Fruit fly (Drosophila melanogaster) whole organism, embryonic: ENCODE data around the gene mio.

Source experiments
- B-H2 ChIP-seq: fragments of 200-800 bp; sonication (Bioruptor generic); optimal IDR thresholded peaks from 2 replicates; lab custom pipeline; 2018; ENCODE audit warnings: missing biosample characterization, mild to moderate bottlenecking, missing genetic modification characterization
- CG1024 ChIP-seq: fragments of 200-800 bp; sonication (Bioruptor generic); IDR thresholded peaks from 2 replicates; pipeline ENCODE4 v1.3.6; 2022; ENCODE audit warnings: missing biosample characterization, missing genetic modification characterization
- CG10267 ChIP-seq: fragments of 200-800 bp; sonication (Bioruptor generic); optimal IDR thresholded peaks from 2 replicates; lab custom pipeline; 2018; ENCODE audit warnings: missing biosample characterization, mild to moderate bottlenecking, missing genetic modification characterization, moderate library complexity
- CG10462 ChIP-seq: fragments of 200-800 bp; sonication (Bioruptor generic); optimal IDR thresholded peaks from 2 replicates; lab custom pipeline; 2016; ENCODE audit warnings: missing biosample characterization, missing genetic modification characterization
- CG10959 ChIP-seq: fragments of 200-800 bp; sonication (Bioruptor generic); IDR thresholded peaks from 2 replicates; pipeline ENCODE4 v1.3.6; 2022; ENCODE audit warnings: missing biosample characterization, missing genetic modification characterization
- CG11093 ChIP-seq: fragments of 200-800 bp; sonication (Bioruptor generic); IDR thresholded peaks from 3 replicates; pipeline ENCODE4 v1.3.6; 2022; ENCODE audit warnings: missing biosample characterization, missing genetic modification characterization
- CG12071 ChIP-seq: fragments of 200-800 bp; sonication (Bioruptor generic); optimal IDR thresholded peaks from 3 replicates; lab custom pipeline; 2018; ENCODE audit warnings: missing biosample characterization, mild to moderate bottlenecking, missing genetic modification characterization
- CG1233 ChIP-seq: fragments of 200-800 bp; sonication (Bioruptor generic); optimal IDR thresholded peaks from 4 replicates; lab custom pipeline; 2018; ENCODE audit warnings: missing biosample characterization, mild to moderate bottlenecking, missing genetic modification characterization
- CG15073 ChIP-seq: fragments of 200-800 bp; sonication (Bioruptor generic); optimal IDR thresholded peaks from 2 replicates; lab custom pipeline; 2016; ENCODE audit warnings: missing biosample characterization, missing genetic modification characterization
- CG15269 ChIP-seq: fragments of 200-800 bp; sonication (Bioruptor generic); optimal IDR thresholded peaks from 2 replicates; lab custom pipeline; 2018; ENCODE audit warnings: missing biosample characterization, mild to moderate bottlenecking, missing genetic modification characterization, moderate library complexity
- CG1529 ChIP-seq: fragments of 200-800 bp; sonication (Bioruptor generic); optimal IDR thresholded peaks from 3 replicates; lab custom pipeline; 2018; ENCODE audit warnings: missing biosample characterization, missing genetic modification characterization
- CG17361 ChIP-seq: fragments of 200-800 bp; sonication (Bioruptor generic); IDR thresholded peaks from 3 replicates; pipeline ENCODE4 v1.3.6; 2022; ENCODE audit warnings: missing biosample characterization, missing genetic modification characterization
- CG17802 ChIP-seq: fragments of 200-800 bp; sonication (Bioruptor generic); optimal IDR thresholded peaks from 2 replicates; lab custom pipeline; 2018; ENCODE audit warnings: missing biosample characterization, mild to moderate bottlenecking, missing genetic modification characterization, moderate library complexity
- CG31224 ChIP-seq: fragments of 200-800 bp; sonication (Bioruptor generic); IDR thresholded peaks from 2 replicates; pipeline ENCODE4 v1.3.6; 2022; ENCODE audit warnings: missing biosample characterization, missing genetic modification characterization
- CG4360 ChIP-seq: fragments of 200-800 bp; sonication (Bioruptor generic); IDR thresholded peaks from 2 replicates; pipeline ENCODE4 v1.3.6; 2022; ENCODE audit warnings: missing biosample characterization, missing genetic modification characterization
- CG6813 ChIP-seq: fragments of 200-800 bp; sonication (Bioruptor generic); optimal IDR thresholded peaks from 2 replicates; lab custom pipeline; 2017; ENCODE audit warnings: missing biosample characterization, missing genetic modification characterization, mild to moderate bottlenecking, moderate library complexity, missing genetic modification reagents
- CG7786 ChIP-seq: fragments of 200-800 bp; sonication (Bioruptor generic); optimal IDR thresholded peaks from 2 replicates; lab custom pipeline; 2016; ENCODE audit warnings: missing biosample characterization, missing genetic modification characterization
- CG8281 ChIP-seq: fragments of 200-800 bp; sonication (Bioruptor generic); optimal IDR thresholded peaks from 2 replicates; lab custom pipeline; 2018; ENCODE audit warnings: missing biosample characterization, mild to moderate bottlenecking, missing genetic modification characterization, moderate library complexity
- CrebB ChIP-seq: fragments of 200-800 bp; sonication (Bioruptor generic); optimal IDR thresholded peaks from 3 replicates; lab custom pipeline; 2018; ENCODE audit warnings: missing biosample characterization, mild to moderate bottlenecking, missing genetic modification characterization
- D19A ChIP-seq: fragments of 200-800 bp; optimal IDR thresholded peaks from 3 replicates; lab custom pipeline; 2019; ENCODE audit warnings: missing biosample characterization, mild to moderate bottlenecking, missing genetic modification characterization, moderate library complexity
- Doc2 ChIP-seq: fragments of 200-800 bp; sonication (Bioruptor generic); IDR thresholded peaks from 2 replicates; pipeline ENCODE4 v1.3.6; 2022; ENCODE audit warnings: missing biosample characterization, missing genetic modification characterization
- HHEX ChIP-seq: fragments of 200-800 bp; sonication (Bioruptor generic); optimal IDR thresholded peaks from 3 replicates; lab custom pipeline; 2017; ENCODE audit warnings: missing biosample characterization, mild to moderate bottlenecking, missing genetic modification characterization, missing genetic modification reagents
- HLH3B ChIP-seq: fragments of 200-800 bp; sonication (Bioruptor generic); IDR thresholded peaks from 2 replicates; pipeline ENCODE4 v1.3.6; 2022; ENCODE audit warnings: missing biosample characterization, missing genetic modification characterization
- Hey ChIP-seq: fragments of 200-800 bp; sonication (Bioruptor generic); optimal IDR thresholded peaks from 3 replicates; lab custom pipeline; 2018; ENCODE audit warnings: missing biosample characterization, mild to moderate bottlenecking, missing genetic modification characterization
- HmgD ChIP-seq: fragments of 200-800 bp; sonication (Bioruptor generic); optimal IDR thresholded peaks from 3 replicates; lab custom pipeline; 2016; ENCODE audit warnings: missing biosample characterization, missing genetic modification characterization
- Hr51 ChIP-seq, 2 experiments: fragments of 200-800 bp; sonication (Bioruptor generic); optimal IDR thresholded peaks; 2 replicates in 1 of 2; 3 replicates in 1 of 2; lab custom pipeline; 2016 to 2018; ENCODE audit warnings: missing biosample characterization in 2 of 2, missing genetic modification characterization in 2 of 2, mild to moderate bottlenecking in 1 of 2, moderate library complexity in 1 of 2
- Lim3 ChIP-seq: fragments of 200-800 bp; sonication (Bioruptor generic); IDR thresholded peaks from 2 replicates; pipeline ENCODE4 v1.3.6; 2022; ENCODE audit warnings: missing biosample characterization, missing genetic modification characterization
- Ptx1 ChIP-seq: fragments of 200-800 bp; sonication (Bioruptor generic); IDR thresholded peaks from 2 replicates; pipeline ENCODE4 v1.3.6; 2022; ENCODE audit warnings: missing biosample characterization, missing genetic modification characterization
- Side ChIP-seq: fragments of 200-800 bp; sonication (Bioruptor generic); optimal IDR thresholded peaks from 2 replicates; lab custom pipeline; 2016; ENCODE audit warnings: missing biosample characterization, missing genetic modification characterization
- Sox100B ChIP-seq: fragments of 200-800 bp; sonication (Bioruptor generic); optimal IDR thresholded peaks from 3 replicates; lab custom pipeline; 2018; ENCODE audit warnings: missing biosample characterization, mild to moderate bottlenecking, missing genetic modification characterization
- Sry-β ChIP-seq: fragments of 200-800 bp; sonication (Bioruptor generic); optimal IDR thresholded peaks from 2 replicates; lab custom pipeline; 2018; ENCODE audit warnings: missing biosample characterization, mild to moderate bottlenecking, missing genetic modification characterization, moderate library complexity
- YL-1 ChIP-seq: fragments of 200-800 bp; sonication (Bioruptor generic); optimal IDR thresholded peaks from 3 replicates; lab custom pipeline; 2017; ENCODE audit warnings: missing biosample characterization, mild to moderate bottlenecking, missing genetic modification characterization
- az2 ChIP-seq: fragments of 200-800 bp; sonication (Bioruptor generic); optimal IDR thresholded peaks from 3 replicates; lab custom pipeline; 2016; ENCODE audit warnings: missing biosample characterization, missing genetic modification characterization
- cad ChIP-seq: fragments of >200 bp; optimal IDR thresholded peaks from 2 replicates; lab custom pipeline; 2017; ENCODE audit warnings: missing biosample characterization, missing genetic modification characterization
- chn ChIP-seq: fragments of 200-800 bp; sonication (Bioruptor generic); optimal IDR thresholded peaks from 2 replicates; lab custom pipeline; 2016; ENCODE audit warnings: missing biosample characterization, missing genetic modification characterization
- danr ChIP-seq: fragments of 200-800 bp; sonication (Bioruptor generic); IDR thresholded peaks from 2 replicates; pipeline ENCODE4 v1.3.6; 2022; ENCODE audit warnings: missing biosample characterization, missing genetic modification characterization
- dpn ChIP-seq, 2 experiments: fragments of 200-800 bp; sonication (Bioruptor generic); optimal IDR thresholded peaks; 3 replicates each; lab custom pipeline; 2016; ENCODE audit warnings: missing biosample characterization in 2 of 2, missing genetic modification characterization in 2 of 2
- eve ChIP-seq, 2 experiments: fragments of >200 bp; optimal IDR thresholded peaks; 2 replicates each; lab custom pipeline; 2017; ENCODE audit warnings: missing biosample characterization in 2 of 2, missing genetic modification characterization in 2 of 2
- exex ChIP-seq: fragments of 200-800 bp; sonication (Bioruptor generic); optimal IDR thresholded peaks from 4 replicates; lab custom pipeline; 2018; ENCODE audit warnings: missing biosample characterization, mild to moderate bottlenecking, missing genetic modification characterization, moderate library complexity
- eyg ChIP-seq: fragments of 200-800 bp; sonication (Bioruptor generic); optimal IDR thresholded peaks from 3 replicates; lab custom pipeline; 2016; ENCODE audit warnings: missing biosample characterization, missing genetic modification characterization
- gce ChIP-seq: fragments of 200-800 bp; sonication (Bioruptor generic); IDR thresholded peaks from 3 replicates; pipeline ENCODE4 v1.3.6; 2022; ENCODE audit warnings: missing biosample characterization, missing genetic modification characterization
- her ChIP-seq: fragments of 200-800 bp; sonication (Bioruptor generic); optimal IDR thresholded peaks from 2 replicates; lab custom pipeline; 2016; ENCODE audit warnings: missing biosample characterization, missing genetic modification characterization
- hkb ChIP-seq, 2 experiments: fragments of 200-800 bp in 1 of 2; fragments of >200 bp in 1 of 2; sonication (Bioruptor generic) in 1 of 2; IDR thresholded peaks in 1 of 2; optimal IDR thresholded peaks in 1 of 2; 2 replicates each; pipeline versions ENCODE4 v1.3.6 to Lab custom; 2017 to 2022; ENCODE audit warnings: missing biosample characterization in 1 of 2, missing genetic modification characterization in 1 of 2
- kni ChIP-seq: fragments of 200-800 bp; sonication (Bioruptor generic); optimal IDR thresholded peaks from 3 replicates; lab custom pipeline; 2017; ENCODE audit warnings: mild to moderate bottlenecking, missing biosample characterization, missing genetic modification reagents, missing genetic modification characterization
- otp ChIP-seq: fragments of 200-800 bp; sonication (Bioruptor generic); IDR thresholded peaks from 3 replicates; pipeline ENCODE4, ENCODE4 v1.3.6; 2022; ENCODE audit warnings: missing biosample characterization, missing genetic modification characterization
- rib ChIP-seq: fragments of 200-800 bp; sonication (Bioruptor generic); IDR thresholded peaks from 2 replicates; pipeline ENCODE4 v1.3.6; 2022; ENCODE audit warnings: missing biosample characterization, missing genetic modification characterization
- salm ChIP-seq: fragments of 200-800 bp; sonication (Bioruptor generic); optimal IDR thresholded peaks from 2 replicates; lab custom pipeline; 2018; ENCODE audit warnings: missing biosample characterization, mild to moderate bottlenecking, missing genetic modification characterization
- wdn ChIP-seq: fragments of 200-800 bp; sonication (Bioruptor generic); IDR thresholded peaks from 2 replicates; pipeline ENCODE4 v1.3.6; 2022; ENCODE audit warnings: missing biosample characterization, missing genetic modification characterization
- wor ChIP-seq: fragments of 200-800 bp; sonication (Bioruptor generic); IDR thresholded peaks from 2 replicates; pipeline ENCODE4 v1.3.6; 2022; ENCODE audit warnings: missing biosample characterization, missing genetic modification characterization
- zf30C ChIP-seq: fragments of 200-800 bp; sonication (Bioruptor generic); optimal IDR thresholded peaks from 3 replicates; lab custom pipeline; 2018; ENCODE audit warnings: missing biosample characterization, mild to moderate bottlenecking, missing genetic modification characterization

The mio gene

dm6 chr2L:2201107-2201561 lies 16.0 kb upstream of the mio start (continued):
- no peak for TF ChIP-seq her (GFP tag; lab: Kevin White, UChicago)
- peak; percentile 81 for TF ChIP-seq CG10267 (tag; lab: Kevin White, UChicago)
- TF ChIP-seq CG17802 (tag; lab: Kevin White, UChicago) = peak; percentile 61
- TF ChIP-seq CG6813 = peak; percentile 67
- peak; percentile 71 for TF ChIP-seq wor
- TF ChIP-seq CG1529 (GFP tag; lab: Kevin White, UChicago) = peak; percentile 91
- peak; percentile 82 for TF ChIP-seq chn (GFP tag; lab: Kevin White, UChicago)
- TF ChIP-seq Hey (tag; lab: Kevin White, UChicago) = no peak
- TF ChIP-seq CG12071 (GFP tag; lab: Kevin White, UChicago) = peak; percentile 64
- no peak for TF ChIP-seq exex (tag; lab: Kevin White, UChicago)
- TF ChIP-seq Side (GFP tag; lab: Kevin White, UChicago) = peak; percentile 66
- peak; percentile 86 for TF ChIP-seq az2 (GFP tag; lab: Kevin White, UChicago)
- TF ChIP-seq salm (tag; lab: Kevin White, UChicago) = peak; percentile 73
- TF ChIP-seq HmgD (GFP tag; lab: Kevin White, UChicago) = no peak
- TF ChIP-seq kni (GFP tag; lab: Kevin White, UChicago) = peak; percentile 54
- peak; percentile 58; the same call in 1 of the 3 replicates for TF ChIP-seq CG11093 (GFP tag; lab: Robert Waterston, UW)
- no peak; the same call in 1 of the 2 replicates for TF ChIP-seq Lim3
- TF ChIP-seq D19A (tag; lab: Kevin White, UChicago) = peak; percentile 85
- peak; percentile 61; the same call in 1 of the 2 replicates for TF ChIP-seq danr
- no peak; the same call in 2 of the 3 replicates for TF ChIP-seq CG17361 (GFP tag; lab: Robert Waterston, UW)
- peak; percentile 62; the same call in 2 of the 3 replicates for TF ChIP-seq gce
- peak; percentile 92 for TF ChIP-seq Sox100B (GFP tag; lab: Kevin White, UChicago)
- peak; percentile 38 to 78 for TF ChIP-seq dpn (GFP tag; optimal IDR thresholded peaks at IDR 0.05; lab: Kevin White, UChicago)
- TF ChIP-seq CG15073 = peak; percentile 22
- peak; percentile 15 for TF ChIP-seq YL-1 (GFP tag; lab: Kevin White, UChicago)
- peak; percentile 71 for TF ChIP-seq HLH3B
- no peak for TF ChIP-seq rib (GFP tag; lab: Robert Waterston, UW)
- peak in 1 of 2 experiments; percentile 92 for TF ChIP-seq eve (GFP tag; optimal IDR thresholded peaks at IDR 0.05; lab: Kevin White, UChicago)
- no peak for TF ChIP-seq B-H2 (GFP tag; lab: Kevin White, UChicago)
- peak; percentile 76 for TF ChIP-seq CG10959 (GFP tag; lab: Robert Waterston, UW)
- peak; percentile 44 to 68 for TF ChIP-seq Hr51 (GFP tag; optimal IDR thresholded peaks at IDR 0.05; lab: Kevin White, UChicago)
- peak; percentile 31 for TF ChIP-seq eyg
- TF ChIP-seq cad = no peak
- peak; percentile 80 for TF ChIP-seq zf30C
- peak; percentile 59 for TF ChIP-seq CG7786
- peak; percentile 32; the same call in 1 of the 2 replicates for TF ChIP-seq CG1024 (GFP tag; lab: Robert Waterston, UW)
- TF ChIP-seq otp (GFP tag; lab: Robert Waterston, UW) = peak; percentile 83
- no peak for TF ChIP-seq Doc2 (GFP tag; lab: Robert Waterston, UW)
- TF ChIP-seq CrebB = peak; percentile 53
- peak; percentile 64 for TF ChIP-seq CG8281
- TF ChIP-seq Ptx1 (GFP tag; lab: Robert Waterston, UW) = peak; percentile 76
- TF ChIP-seq CG4360 (GFP tag; lab: Robert Waterston, UW) = no peak
- peak; percentile 64 for TF ChIP-seq HHEX (GFP tag; lab: Kevin White, UChicago)
- TF ChIP-seq wdn (GFP tag; lab: Robert Waterston, UW) = no peak
- no peak for TF ChIP-seq hkb (optimal IDR thresholded peaks at IDR 0.05; lab: Kevin White, UChicago)
- peak; percentile 71 for TF ChIP-seq hkb (GFP tag; IDR thresholded peaks at IDR 0.05; lab: Robert Waterston, UW)
- TF ChIP-seq CG15269 (tag; lab: Kevin White, UChicago) = peak; percentile 50
- TF ChIP-seq CG1233 (GFP tag; lab: Kevin White, UChicago) = peak; percentile 81
- peak; percentile 69 for TF ChIP-seq Sry-β
- TF ChIP-seq CG10462 (GFP tag; lab: Kevin White, UChicago) = peak; percentile 74
- TF ChIP-seq CG31224 (GFP tag; lab: Robert Waterston, UW) = no peak
